Worm (Caenorhabditis elegans): ENCODE results near the gene col-156.
A peak's percentile ranks its signal among the peaks of the same experiment; 100 is the strongest.

The col-156 gene

ce11 chrV:11412125-11412524 is 38.0 kb downstream of the col-156 start (continued):
- peak; percentile 61 for TF ChIP-seq fos-1 (tag; optimal IDR thresholded peaks at IDR 0.05)

ce11 chrV:11410902-11411561 is 39.1 kb downstream of the col-156 start, which contains the start of the genes K03B8.8 and grl-3:
K03B8.8 (minus strand) TSS chrV:11411002.
grl-3 (plus strand) TSS chrV:11411511.
- no peak for TF ChIP-seq ZK546.5 (tag; optimal IDR thresholded peaks at IDR 0.05)
- no peak for TF ChIP-seq nhr-12 (tag; optimal IDR thresholded peaks at IDR 0.05)
- TF ChIP-seq blmp-1 (tag; optimal IDR thresholded peaks at IDR 0.05; ENCODE audit: insufficient read depth) = no peak
- TF ChIP-seq nhr-25 (tag; optimal IDR thresholded peaks at IDR 0.05) = no peak
- no peak for TF ChIP-seq nhr-237 (tag; optimal IDR thresholded peaks at IDR 0.05)
- TF ChIP-seq Y55F3AM.14 (GFP tag; optimal IDR thresholded peaks at IDR 0.05) = no peak
- TF ChIP-seq mbf-1 (tag; optimal IDR thresholded peaks at IDR 0.05) = no peak
- no peak for TF ChIP-seq unc-39 (tag; optimal IDR thresholded peaks at IDR 0.05)
- TF ChIP-seq nhr-77 (tag; optimal IDR thresholded peaks at IDR 0.05) = no peak
- no peak for TF ChIP-seq mdl-1 (tag; optimal IDR thresholded peaks at IDR 0.05)
- TF ChIP-seq ztf-1 (GFP tag; conservative IDR thresholded peaks at IDR 0.05) = no peak
- no peak for TF ChIP-seq sma-3 (GFP tag; optimal IDR thresholded peaks at IDR 0.05)
- no peak for TF ChIP-seq nhr-23 (tag; optimal IDR thresholded peaks at IDR 0.05)
- TF ChIP-seq snpc-4 (tag; optimal IDR thresholded peaks at IDR 0.05) = no peak
- no peak for TF ChIP-seq fos-1 (tag; optimal IDR thresholded peaks at IDR 0.05)
- no peak for TF ChIP-seq crh-2 (tag; optimal IDR thresholded peaks at IDR 0.05)
- TF ChIP-seq ztf-11 (tag; optimal IDR thresholded peaks at IDR 0.05) = no peak
- no peak for TF ChIP-seq gmeb-1 (tag; optimal IDR thresholded peaks at IDR 0.05)
- no peak for TF ChIP-seq nhr-129 (tag; optimal IDR thresholded peaks at IDR 0.05)

- no peak for TF ChIP-seq ceh-82 (tag; optimal IDR thresholded peaks at IDR 0.05)
- TF ChIP-seq dmd-4 (tag; optimal IDR thresholded peaks at IDR 0.05) = no peak
- TF ChIP-seq lin-39 (tag; optimal IDR thresholded peaks at IDR 0.05) = no peak
- TF ChIP-seq nhr-11 (tag; optimal IDR thresholded peaks at IDR 0.05) = no peak
- no peak for TF ChIP-seq skn-1 (tag; optimal IDR thresholded peaks at IDR 0.05)
- TF ChIP-seq blmp-1 (tag; optimal IDR thresholded peaks at IDR 0.05; ENCODE audit: insufficient read depth) = no peak
- no peak for TF ChIP-seq ztf-4 (tag; optimal IDR thresholded peaks at IDR 0.05)
- no peak for TF ChIP-seq elt-3 (tag; optimal IDR thresholded peaks at IDR 0.05)
- no peak for TF ChIP-seq ztf-11 (tag; optimal IDR thresholded peaks at IDR 0.05)
- no peak for TF ChIP-seq unc-62 (GFP tag; optimal IDR thresholded peaks at IDR 0.05)
Observed at ce11 chrV:11407251-11407650, 42.9 kb downstream of the col-156 start, which contains the start of gene K03B8.6. K03B8.6 (plus strand) TSS chrV:11407584.

ce11 chrV:11403702-11404101 is 46.5 kb downstream of the col-156 start:
- TF ChIP-seq alr-1 (tag; optimal IDR thresholded peaks at IDR 0.05) (no peak), fos-1 (tag; optimal IDR thresholded peaks at IDR 0.05) (peak; percentile 70), sma-9 (GFP tag; optimal IDR thresholded peaks at IDR 0.05) (peak; percentile 24), sma-9 (tag; optimal IDR thresholded peaks at IDR 0.05) (no peak), crh-2 (tag; optimal IDR thresholded peaks at IDR 0.05) (peak; percentile 45), nhr-21 (tag; optimal IDR thresholded peaks at IDR 0.05) (no peak), mbf-1 (tag; optimal IDR thresholded peaks at IDR 0.05) (no peak), nhr-6 (tag; optimal IDR thresholded peaks at IDR 0.05) (no peak), F13H6.1 (tag; optimal IDR thresholded peaks at IDR 0.05) (peak; percentile 15)

- TF ChIP-seq ceh-82 (tag; optimal IDR thresholded peaks at IDR 0.05) = no peak
- no peak for TF ChIP-seq lin-39 (tag; optimal IDR thresholded peaks at IDR 0.05)
- no peak for TF ChIP-seq nhr-10 (tag; optimal IDR thresholded peaks at IDR 0.05)
- TF ChIP-seq gmeb-1 (tag; optimal IDR thresholded peaks at IDR 0.05) = no peak
- no peak for TF ChIP-seq dmd-4 (tag; optimal IDR thresholded peaks at IDR 0.05)
- no peak for TF ChIP-seq crh-2 (tag; optimal IDR thresholded peaks at IDR 0.05)
- TF ChIP-seq unc-62 (GFP tag; optimal IDR thresholded peaks at IDR 0.05) = no peak
- TF ChIP-seq nhr-129 (tag; optimal IDR thresholded peaks at IDR 0.05) = no peak
- peak; percentile 71 for TF ChIP-seq fos-1 (tag; optimal IDR thresholded peaks at IDR 0.05)
- no peak for TF ChIP-seq mbf-1 (tag; optimal IDR thresholded peaks at IDR 0.05)
- TF ChIP-seq sma-9 (GFP tag; optimal IDR thresholded peaks at IDR 0.05) = peak; percentile 24
- TF ChIP-seq sma-9 (tag; optimal IDR thresholded peaks at IDR 0.05) = no peak
- TF ChIP-seq unc-39 (tag; optimal IDR thresholded peaks at IDR 0.05) = no peak
- TF ChIP-seq lsy-2 (tag; optimal IDR thresholded peaks at IDR 0.05) = no peak
Observed at ce11 chrV:11403059-11403458, 47.1 kb downstream of the col-156 start.

Data from whole organism, L2 larva.